Worm (Caenorhabditis elegans) whole organism, L2 larva: ENCODE data around the gene gst-21.

ENCODE experiments used
- C34F6.9 ChIP-seq: fragments of 150-350 bp; optimal IDR thresholded peaks from 2 replicates; lab custom pipeline; 2014; ENCODE audit warnings: missing biosample characterization, missing genetic modification characterization
- Y55F3AM.14 ChIP-seq: fragments of 200-800 bp; sonication (Bioruptor generic); optimal IDR thresholded peaks from 2 replicates; lab custom pipeline; 2018; ENCODE audit warnings: mild to moderate bottlenecking, missing genetic modification characterization, missing compliant biosample characterization
- aly-2 ChIP-seq: fragments of 150-350 bp; optimal IDR thresholded peaks from 2 replicates; lab custom pipeline; 2014; ENCODE audit warnings: missing biosample characterization, missing genetic modification characterization
- blmp-1 ChIP-seq: sonication (generic microtip); optimal IDR thresholded peaks from 2 replicates; lab custom pipeline; 2017; ENCODE audit warnings: missing genetic modification characterization, mild to moderate bottlenecking, missing compliant biosample characterization, antibody characterized with exemption, moderate library complexity; ENCODE audit not compliant: insufficient read depth
- ceh-82 ChIP-seq: fragments of 150-350 bp; optimal IDR thresholded peaks from 2 replicates; lab custom pipeline; 2014; ENCODE audit warnings: missing biosample characterization, missing genetic modification characterization
- crh-2 ChIP-seq: sonication (generic microtip); optimal IDR thresholded peaks from 2 replicates; lab custom pipeline; 2017; ENCODE audit warnings: missing biosample characterization, missing genetic modification characterization
- egl-27 ChIP-seq: sonication (generic microtip); optimal IDR thresholded peaks from 3 replicates; lab custom pipeline; 2017; ENCODE audit warnings: missing biosample characterization, missing genetic modification reagents, missing genetic modification characterization
- elt-1 ChIP-seq: fragments of 150-350 bp; optimal IDR thresholded peaks from 2 replicates; lab custom pipeline; 2014; ENCODE audit warnings: missing biosample characterization, missing genetic modification characterization
- elt-3 ChIP-seq: sonication (generic microtip); optimal IDR thresholded peaks from 2 replicates; lab custom pipeline; 2017; ENCODE audit warnings: missing biosample characterization, missing genetic modification characterization
- fos-1 ChIP-seq: fragments of 150-350 bp; optimal IDR thresholded peaks from 2 replicates; lab custom pipeline; 2014; ENCODE audit warnings: missing biosample characterization, missing genetic modification characterization
- gmeb-1 ChIP-seq: fragments of 150-350 bp; optimal IDR thresholded peaks from 2 replicates; lab custom pipeline; 2014; ENCODE audit warnings: missing biosample characterization, missing genetic modification characterization
- lin-11 ChIP-seq: fragments of 150-350 bp; sonication (generic microtip); optimal IDR thresholded peaks from 2 replicates; lab custom pipeline; 2014; ENCODE audit warnings: missing biosample characterization, missing genetic modification characterization, inconsistent platforms, mixed read lengths
- lin-39 ChIP-seq: fragments of 150-350 bp; optimal IDR thresholded peaks from 2 replicates; lab custom pipeline; 2014; ENCODE audit warnings: missing biosample characterization, missing genetic modification reagents, missing genetic modification characterization
- lsy-2 ChIP-seq, 2 experiments: fragments of 150-350 bp in 1 of 2; sonication (generic microtip) in 1 of 2; optimal IDR thresholded peaks; 2 replicates each; lab custom pipeline; 2014 to 2017; ENCODE audit warnings: missing biosample characterization in 2 of 2, missing genetic modification characterization in 2 of 2
- mab-5 ChIP-seq: fragments of 150-350 bp; optimal IDR thresholded peaks from 2 replicates; lab custom pipeline; 2014; ENCODE audit warnings: missing biosample characterization, missing genetic modification characterization
- mbf-1 ChIP-seq: sonication (generic microtip); optimal IDR thresholded peaks from 2 replicates; lab custom pipeline; 2017; ENCODE audit warnings: missing biosample characterization, missing genetic modification characterization
- nhr-10 ChIP-seq: sonication (generic microtip); optimal IDR thresholded peaks from 2 replicates; lab custom pipeline; 2017; ENCODE audit warnings: missing biosample characterization, missing genetic modification characterization
- nhr-11 ChIP-seq: fragments of 150-350 bp; optimal IDR thresholded peaks from 2 replicates; lab custom pipeline; 2014; ENCODE audit warnings: missing biosample characterization, missing genetic modification characterization
- nhr-12 ChIP-seq: fragments of 150-350 bp; optimal IDR thresholded peaks from 2 replicates; lab custom pipeline; 2014; ENCODE audit warnings: missing biosample characterization, missing genetic modification characterization
- nhr-21 ChIP-seq: fragments of 150-350 bp; optimal IDR thresholded peaks from 2 replicates; lab custom pipeline; 2014; ENCODE audit warnings: missing biosample characterization, missing genetic modification characterization
- nhr-23 ChIP-seq: fragments of 150-350 bp; optimal IDR thresholded peaks from 2 replicates; lab custom pipeline; 2014; ENCODE audit warnings: missing biosample characterization, missing genetic modification reagents, missing genetic modification characterization
- nhr-6 ChIP-seq: fragments of 150-350 bp; optimal IDR thresholded peaks from 2 replicates; lab custom pipeline; 2014; ENCODE audit warnings: missing biosample characterization, missing genetic modification characterization
- nhr-77 ChIP-seq: fragments of 150-350 bp; optimal IDR thresholded peaks from 2 replicates; lab custom pipeline; 2014; ENCODE audit warnings: missing biosample characterization, missing genetic modification characterization
- sem-4 ChIP-seq: fragments of 150-350 bp; optimal IDR thresholded peaks from 2 replicates; lab custom pipeline; 2014; ENCODE audit warnings: missing biosample characterization, missing genetic modification reagents, missing genetic modification characterization
- skn-1 ChIP-seq: sonication (generic microtip); optimal IDR thresholded peaks from 2 replicates; lab custom pipeline; 2017; ENCODE audit warnings: missing biosample characterization, missing genetic modification characterization
- sma-9 ChIP-seq, 2 experiments: fragments of 150-350 bp in 1 of 2; sonication (generic microtip) in 1 of 2; optimal IDR thresholded peaks; 2 replicates each; lab custom pipeline; 2014 to 2016; ENCODE audit warnings: missing genetic modification characterization in 2 of 2, mild to moderate bottlenecking in 1 of 2, missing biosample characterization in 1 of 2, missing compliant biosample characterization in 1 of 2, missing genetic modification reagents in 1 of 2, moderate library complexity in 1 of 2
- snpc-4 ChIP-seq: fragments of 150-350 bp; optimal IDR thresholded peaks from 2 replicates; lab custom pipeline; 2014; ENCODE audit warnings: missing biosample characterization, missing genetic modification characterization
- unc-39 ChIP-seq: fragments of 150-350 bp; optimal IDR thresholded peaks from 2 replicates; lab custom pipeline; 2014; ENCODE audit warnings: missing biosample characterization, missing genetic modification characterization
- zag-1 ChIP-seq: fragments of 150-350 bp; optimal IDR thresholded peaks from 2 replicates; lab custom pipeline; 2014; ENCODE audit warnings: missing biosample characterization, missing genetic modification characterization
- ztf-11 ChIP-seq: sonication (generic microtip); optimal IDR thresholded peaks from 2 replicates; lab custom pipeline; 2017; ENCODE audit warnings: missing biosample characterization, missing genetic modification characterization
- ztf-4 ChIP-seq: fragments of 150-350 bp; optimal IDR thresholded peaks from 2 replicates; lab custom pipeline; 2014; ENCODE audit warnings: missing biosample characterization, missing genetic modification characterization

Gene gst-21

ce11 chrV:1685328-1685727 lies 46.5 kb downstream of the gst-21 start, which contains the start of gene srh-5:
Gene srh-5 (plus strand): TSS chrV:1685628.
- TF ChIP-seq aly-2 (tag; lab: Kevin White, UChicago) (no peak), elt-3 (tag; lab: Kevin White, UChicago) (no peak), egl-27 (tag; lab: Kevin White, UChicago) (no peak), mbf-1 (tag; lab: Kevin White, UChicago) (no peak), sma-9 (GFP tag; optimal IDR thresholded peaks at IDR 0.05; lab: Kevin White, UChicago) (no peak), sma-9 (tag; optimal IDR thresholded peaks at IDR 0.05; lab: Kevin White, UChicago) (no peak), nhr-10 (tag; lab: Kevin White, UChicago) (no peak), nhr-21 (tag; lab: Kevin White, UChicago) (no peak), Y55F3AM.14 (GFP tag; lab: Kevin White, UChicago) (no peak), nhr-6 (no peak), ceh-82 (tag; lab: Kevin White, UChicago) (no peak), skn-1 (tag; lab: Kevin White, UChicago) (no peak), zag-1 (tag; lab: Kevin White, UChicago) (no peak), mab-5 (no peak), blmp-1 (tag; lab: Kevin White, UChicago) (no peak), nhr-23 (no peak), snpc-4 (tag; lab: Kevin White, UChicago) (no peak), sem-4 (no peak), nhr-12 (tag; lab: Kevin White, UChicago) (no peak), elt-1 (tag; lab: Kevin White, UChicago) (no peak), nhr-11 (tag; lab: Kevin White, UChicago) (no peak)

- TF ChIP-seq nhr-11 (tag; lab: Kevin White, UChicago) (no peak), nhr-10 (tag; lab: Kevin White, UChicago) (no peak), ztf-11 (tag; lab: Kevin White, UChicago) (no peak), ztf-4 (tag; lab: Kevin White, UChicago) (no peak), nhr-77 (no peak), C34F6.9 (tag; lab: Kevin White, UChicago) (no peak), zag-1 (tag; lab: Kevin White, UChicago) (no peak), gmeb-1 (tag; lab: Kevin White, UChicago) (no peak), crh-2 (tag; lab: Kevin White, UChicago) (no peak), elt-3 (tag; lab: Kevin White, UChicago) (no peak), blmp-1 (tag; lab: Kevin White, UChicago) (no peak)
Measured at ce11 chrV:1682279-1682678, 49.5 kb downstream of the gst-21 start, which contains the start of gene srh-3. Gene srh-3 (plus strand): TSS chrV:1682579.

ce11 chrV:1680770-1681169 lies 51.0 kb downstream of the gst-21 start, which contains the start of gene srw-91:
Gene srw-91 (minus strand): TSS chrV:1680870.
- no peak for TF ChIP-seq lsy-2 (tag; optimal IDR thresholded peaks at IDR 0.05; lab: Kevin White, UChicago)
- TF ChIP-seq lin-11 (tag; lab: Kevin White, UChicago): no peak
- TF ChIP-seq nhr-6: no peak
- no peak for TF ChIP-seq fos-1 (tag; lab: Kevin White, UChicago)
- no peak for TF ChIP-seq sma-9 (GFP tag; optimal IDR thresholded peaks at IDR 0.05; lab: Kevin White, UChicago)
- TF ChIP-seq sma-9 (tag; optimal IDR thresholded peaks at IDR 0.05; lab: Kevin White, UChicago): no peak
- TF ChIP-seq blmp-1 (tag; lab: Kevin White, UChicago): no peak
- no peak for TF ChIP-seq unc-39 (tag; lab: Kevin White, UChicago)
- TF ChIP-seq lin-39 (tag; lab: Kevin White, UChicago): no peak
- TF ChIP-seq gmeb-1 (tag; lab: Kevin White, UChicago): no peak
